Fruit fly (Drosophila melanogaster) whole organism, larva: Measurements from ENCODE around the gene CG16772.

Experiments
- noc ChIP-seq: fragments of 200-800 bp; sonication (Bioruptor generic); optimal IDR thresholded peaks from 3 replicates; lab custom pipeline; 2019; ENCODE audit warnings: missing biosample characterization, mild to moderate bottlenecking, missing genetic modification characterization, moderate library complexity

The CG16772 gene

dm6 chr2L:19947992-19948524 lies 14.4 kb upstream of the CG16772 start:
- TF ChIP-seq noc (tag; lab: Kevin White, UChicago): no peak

dm6 chr2L:19949600-19949999 lies 12.9 kb upstream of the CG16772 start:
- no peak for TF ChIP-seq noc (tag; lab: Kevin White, UChicago)

dm6 chr2L:19951543-19952163 lies 10.8 kb upstream of the CG16772 start:
- peak; percentile 2 for TF ChIP-seq noc (tag; lab: Kevin White, UChicago)

dm6 chr2L:19952221-19952620 lies 10.3 kb upstream of the CG16772 start:
- TF ChIP-seq noc (tag; lab: Kevin White, UChicago): no peak

dm6 chr2L:19958520-19959161 lies 3.8 kb upstream of the CG16772 start, which contains the start of gene COX4:
Gene COX4 (plus strand): TSS chr2L:19958713.
- no peak for TF ChIP-seq noc (tag; lab: Kevin White, UChicago)

- no peak for TF ChIP-seq noc (tag; lab: Kevin White, UChicago)
Measured at dm6 chr2L:19960930-19961329, 1.5 kb upstream of the CG16772 start, which contains the start of gene CG34051. Gene CG34051 (minus strand): TSS chr2L:19961030.

dm6 chr2L:19961585-19961984 lies 894 bp upstream of the CG16772 start, which contains the start of gene CG42866:
Gene CG42866 (minus strand): TSS chr2L:19961685.
- no peak for TF ChIP-seq noc (tag; lab: Kevin White, UChicago)

- no peak for TF ChIP-seq noc (tag; lab: Kevin White, UChicago)
Measured at dm6 chr2L:19963836-19964235, 1.4 kb downstream of the CG16772 start, which contains the start of gene CG10680. Gene CG10680 (plus strand): TSS chr2L:19964136.

- TF ChIP-seq noc (tag; lab: Kevin White, UChicago): no peak
Measured at dm6 chr2L:19966410-19966809, 3.9 kb downstream of the CG16772 start, which contains the start of gene OS9. Gene OS9 (minus strand): TSS chr2L:19966510.

dm6 chr2L:19967390-19967789 lies 4.9 kb downstream of the CG16772 start, which contains the start of gene Hf:
Gene Hf (minus strand): TSS chr2L:19967685.
- TF ChIP-seq noc (tag; lab: Kevin White, UChicago): peak; percentile 0

dm6 chr2L:19987875-19988665 lies 25.6 kb downstream of the CG16772 start:
- TF ChIP-seq noc (tag; lab: Kevin White, UChicago): no peak

dm6 chr2L:19989658-19990362 lies 27.3 kb downstream of the CG16772 start:
- no peak for TF ChIP-seq noc (tag; lab: Kevin White, UChicago)

- TF ChIP-seq noc (tag; lab: Kevin White, UChicago): no peak
Measured at dm6 chr2L:19992427-19992998, 30.0 kb downstream of the CG16772 start.

dm6 chr2L:19998139-19998538 lies 35.7 kb downstream of the CG16772 start:
- no peak for TF ChIP-seq noc (tag; lab: Kevin White, UChicago)

dm6 chr2L:20002086-20002485 lies 39.6 kb downstream of the CG16772 start:
- no peak for TF ChIP-seq noc (tag; lab: Kevin White, UChicago)
